Worm (Caenorhabditis elegans): ENCODE measurements around the gene T18D3.6.

DNA sequence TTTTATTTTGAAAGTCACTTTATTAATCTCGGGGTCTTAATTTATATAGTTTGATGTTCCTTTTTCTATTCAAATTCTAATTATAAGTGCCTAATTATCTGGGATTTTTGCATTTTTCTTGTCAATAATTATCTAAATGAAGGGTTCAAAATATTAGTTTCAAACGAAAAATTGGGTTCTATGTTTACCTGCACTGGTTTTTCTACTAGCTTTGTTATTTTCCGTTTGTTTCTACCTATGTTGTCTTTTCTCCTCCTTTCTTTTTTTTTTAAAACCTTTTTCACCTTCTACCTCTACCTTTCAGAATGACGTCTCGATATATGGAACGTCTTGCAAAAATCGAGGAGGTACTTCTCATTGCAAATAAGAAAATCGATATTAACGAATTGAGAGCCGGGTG lies 35.1 kb downstream of the T18D3.6 start, which contains the start of gene tbc-13:
- TF ChIP-seq ama-1 (optimal IDR thresholded peaks at IDR 0.05), result no peak
- no peak for TF ChIP-seq ets-7 (tag; optimal IDR thresholded peaks at IDR 0.05)
- TF ChIP-seq ceh-36 (tag; optimal IDR thresholded peaks at IDR 0.05), result no peak
- TF ChIP-seq sea-1 (GFP tag; conservative IDR thresholded peaks at IDR 0.05), result no peak
- TF ChIP-seq tra-4 (tag; optimal IDR thresholded peaks at IDR 0.05), result no peak
- TF ChIP-seq tbx-11 (GFP tag; IDR thresholded peaks at IDR 0.05), result no peak
- TF ChIP-seq tbx-37 (GFP tag; conservative IDR thresholded peaks at IDR 0.05), result no peak
- TF ChIP-seq B0310.2 (tag; optimal IDR thresholded peaks at IDR 0.05), result no peak

Data from whole organism, early embryonic.